Worm (Caenorhabditis elegans) whole organism, early embryonic: ENCODE measurements around the gene sri-62.
"Not testable (repeated sequence)": the region's sequence is repeated elsewhere in the genome, so short reads cannot be mapped to it uniquely, and the experiment has no call there.

ENCODE experiments used
- B0310.2 ChIP-seq: sonication (generic microtip); optimal IDR thresholded peaks from 2 replicates; lab custom pipeline; 2016; ENCODE audit warnings: mild to moderate bottlenecking, missing genetic modification characterization, missing compliant biosample characterization
- F13C5.2 ChIP-seq: sonication (generic microtip); optimal IDR thresholded peaks from 2 replicates; lab custom pipeline; 2017; ENCODE audit warnings: mild to moderate bottlenecking, missing genetic modification characterization, inconsistent platforms, missing compliant biosample characterization
- aly-1 ChIP-seq: sonication (generic microtip); optimal IDR thresholded peaks from 2 replicates; lab custom pipeline; 2016; ENCODE audit warnings: missing genetic modification characterization, missing compliant biosample characterization
- ama-1 ChIP-seq: fragments of 150-350 bp; optimal IDR thresholded peaks from 2 replicates; lab custom pipeline; 2014
- ceh-13 ChIP-seq: fragments of 200-800 bp; sonication (Bioruptor generic); optimal IDR thresholded peaks from 2 replicates; lab custom pipeline; 2018; ENCODE audit warnings: mild to moderate bottlenecking, missing genetic modification characterization, missing compliant biosample characterization
- ceh-36 ChIP-seq: sonication (generic microtip); optimal IDR thresholded peaks from 2 replicates; lab custom pipeline; 2016; ENCODE audit warnings: missing genetic modification characterization, inconsistent platforms, missing compliant biosample characterization
- ets-7 ChIP-seq: sonication (generic microtip); optimal IDR thresholded peaks from 2 replicates; lab custom pipeline; 2016; ENCODE audit warnings: missing genotype, missing genetic modification characterization, missing compliant biosample characterization
- flt-1 ChIP-seq: fragments of 200-800 bp; sonication (Bioruptor generic); IDR thresholded peaks from 2 replicates; pipeline ENCODE4 v1.3.6; 2022; ENCODE audit warnings: missing genetic modification characterization, missing compliant biosample characterization
- hmbx-1 ChIP-seq: sonication (generic microtip); optimal IDR thresholded peaks from 2 replicates; lab custom pipeline; 2016; ENCODE audit warnings: mild to moderate bottlenecking, missing genetic modification characterization, missing compliant biosample characterization
- hmg-4 ChIP-seq: fragments of 200-800 bp; sonication (Bioruptor generic); optimal IDR thresholded peaks from 2 replicates; lab custom pipeline; 2018; ENCODE audit warnings: mild to moderate bottlenecking, missing genetic modification characterization, missing compliant biosample characterization
- hnd-1 ChIP-seq: sonication (generic microtip); optimal IDR thresholded peaks from 2 replicates; lab custom pipeline; 2016; ENCODE audit warnings: missing genetic modification characterization, missing compliant biosample characterization
- pes-1 ChIP-seq: fragments of 200-800 bp; sonication (Bioruptor generic); IDR thresholded peaks from 2 replicates; pipeline ENCODE4 v1.3.6; 2022; ENCODE audit warnings: missing genetic modification reagents, missing genetic modification characterization, missing compliant biosample characterization
- scrt-1 ChIP-seq: fragments of 200-800 bp; sonication (Bioruptor generic); IDR thresholded peaks from 2 replicates; pipeline ENCODE4 v1.3.6; 2022; ENCODE audit warnings: missing genetic modification characterization, missing compliant biosample characterization
- sea-1 ChIP-seq: fragments of 200-800 bp; sonication (Bioruptor generic); conservative IDR thresholded peaks from 2 replicates; pipeline ENCODE4 v1.3.6; 2022; ENCODE audit warnings: missing genetic modification characterization, missing compliant biosample characterization
- tbx-11 ChIP-seq: fragments of 200-800 bp; sonication (Bioruptor generic); IDR thresholded peaks from 2 replicates; pipeline ENCODE4 v1.3.6; 2022; ENCODE audit warnings: missing genetic modification characterization, missing compliant biosample characterization
- tbx-37 ChIP-seq: fragments of 200-800 bp; sonication (Bioruptor generic); conservative IDR thresholded peaks from 2 replicates; pipeline ENCODE4 v1.3.6; 2022; ENCODE audit warnings: missing genetic modification reagents, missing genetic modification characterization, missing compliant biosample characterization
- tra-4 ChIP-seq: sonication (generic microtip); optimal IDR thresholded peaks from 2 replicates; lab custom pipeline; 2017; ENCODE audit warnings: missing genetic modification characterization, missing compliant biosample characterization

The sri-62 gene

DNA sequence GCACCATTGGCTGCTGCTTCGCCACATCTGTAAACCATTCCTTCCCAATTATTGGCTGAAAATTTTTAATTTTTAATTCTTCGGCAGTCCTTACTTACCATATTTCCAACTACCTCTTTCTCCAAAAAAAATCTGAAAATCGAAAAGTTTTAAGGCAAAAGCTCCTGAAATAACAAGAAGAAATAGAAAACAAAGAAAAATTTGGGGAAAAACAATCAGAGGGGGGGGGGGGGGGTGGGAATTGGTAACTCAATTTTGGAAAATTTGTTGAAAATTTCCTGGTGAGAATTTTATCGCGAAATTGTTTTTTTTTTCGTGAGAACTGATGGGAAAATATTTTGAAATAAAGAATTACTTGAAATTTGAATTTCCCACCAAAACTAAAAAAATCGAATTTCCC lies 5.8 kb downstream of the sri-62 start, which contains the start of gene set-11:
TSS of gene set-11 (minus strand) at position 101 of the 400 bp plus-strand sequence.
- TF ChIP-seq ceh-36 (tag; lab: Kevin White, UChicago), result no peak
- no peak for TF ChIP-seq ama-1 (lab: Kevin White, UChicago)
- TF ChIP-seq ceh-13 (GFP tag; lab: Kevin White, UChicago), result no peak

DNA sequence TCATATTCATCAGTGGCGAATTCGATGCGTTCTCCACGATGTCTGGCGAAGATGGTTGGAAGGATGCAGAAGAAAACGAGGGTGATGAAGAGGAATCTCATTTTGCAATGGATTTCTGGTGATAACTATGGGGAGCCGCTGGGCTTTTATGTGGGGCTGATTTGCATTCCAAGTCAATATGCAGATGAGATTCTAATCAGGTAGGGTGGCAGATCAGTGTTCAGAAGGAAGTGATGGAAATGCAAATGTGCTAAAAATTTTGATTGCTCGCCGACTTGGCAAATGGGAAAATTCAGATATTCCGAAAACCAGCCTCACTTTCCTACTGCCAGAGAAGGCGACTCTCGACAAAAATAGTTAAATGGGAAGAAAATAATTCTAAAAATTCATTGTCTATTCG lies 8.2 kb downstream of the sri-62 start, which contains the start of gene nspf-3:
TSS of gene nspf-3 (minus strand) at position 101 of the 400 bp plus-strand sequence.
- TF ChIP-seq hnd-1 (tag; lab: Kevin White, UChicago) (no peak), hmg-4 (GFP tag; lab: Kevin White, UChicago) (no peak), tbx-37 (GFP tag; lab: Robert Waterston, UW) (no peak), F13C5.2 (tag; lab: Kevin White, UChicago) (no peak), pes-1 (GFP tag; lab: Robert Waterston, UW) (no peak), tra-4 (no peak), ets-7 (tag; lab: Kevin White, UChicago) (no peak), aly-1 (tag; lab: Kevin White, UChicago) (no peak), flt-1 (GFP tag; lab: Robert Waterston, UW) (no peak), scrt-1 (no peak)

DNA sequence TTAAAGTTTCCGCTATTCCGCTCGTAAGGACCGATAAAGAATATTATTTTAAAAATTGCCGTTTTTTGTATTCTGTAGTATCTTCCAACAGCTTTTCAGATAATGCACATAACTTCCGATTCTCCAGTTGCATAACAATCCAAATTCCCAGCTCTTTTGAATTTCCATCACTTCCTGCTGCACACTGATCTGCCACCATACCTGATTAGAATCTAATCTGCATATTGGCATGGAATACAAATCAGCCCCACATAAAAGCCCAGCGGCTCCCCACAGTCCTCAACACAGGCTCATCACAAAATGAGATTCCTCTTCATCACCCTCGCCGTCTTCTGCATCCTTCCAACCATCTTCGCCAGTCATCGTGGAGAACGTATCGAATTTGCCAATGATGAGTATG lies 9.7 kb downstream of the sri-62 start, which contains the start of gene nspf-2:
TSS of gene nspf-2 (plus strand) at position 301 of the 400 bp plus-strand sequence.
- TF ChIP-seq scrt-1; hnd-1 (tag; lab: Kevin White, UChicago); tra-4: not testable (repeated sequence)

DNA sequence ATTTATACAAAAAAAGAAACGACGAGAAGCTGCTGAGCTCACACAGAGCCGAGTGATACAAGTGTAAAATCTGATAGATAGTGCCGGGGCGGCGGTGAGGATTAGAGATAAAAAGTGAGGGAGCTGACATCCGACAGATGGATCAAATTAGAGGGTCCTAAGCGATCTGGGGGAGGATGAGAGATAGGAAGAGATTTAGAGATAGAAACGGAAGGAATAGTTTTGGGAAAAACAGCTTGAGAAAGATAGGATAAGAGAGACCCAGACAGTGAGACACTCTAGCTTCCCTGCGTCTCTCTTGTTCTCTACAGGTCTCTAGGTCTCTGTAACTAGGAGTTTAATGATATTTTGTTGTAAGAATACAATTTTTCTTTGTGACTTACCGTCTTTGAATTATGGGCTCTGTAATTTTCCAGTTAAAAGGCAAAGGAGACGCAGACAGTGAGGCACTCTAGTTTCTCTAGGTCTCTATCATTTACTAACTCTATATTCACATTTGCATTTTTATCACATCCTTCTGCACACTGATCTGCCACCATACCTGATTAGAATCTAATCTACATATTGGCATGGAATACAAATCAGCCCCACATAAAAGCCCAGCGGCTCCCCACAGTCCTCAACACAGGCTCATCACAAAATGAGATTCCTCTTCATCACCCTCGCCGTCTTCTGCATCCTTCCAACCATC lies 11.1 kb downstream of the sri-62 start, which contains the start of the genes sup-9 and nspf-1:
TSS of gene sup-9 (minus strand) at position 43 of the 691 bp plus-strand sequence.
TSS of gene nspf-1 (plus strand) at position 641 of the 691 bp plus-strand sequence.
- TF ChIP-seq hmg-4 (GFP tag; lab: Kevin White, UChicago) (no peak), ceh-36 (tag; lab: Kevin White, UChicago) (no peak), ets-7 (tag; lab: Kevin White, UChicago) (no peak), scrt-1 (no peak), tbx-11 (GFP tag; lab: Robert Waterston, UW) (no peak), aly-1 (tag; lab: Kevin White, UChicago) (no peak), pes-1 (GFP tag; lab: Robert Waterston, UW) (no peak), F13C5.2 (tag; lab: Kevin White, UChicago) (no peak), flt-1 (GFP tag; lab: Robert Waterston, UW) (no peak), B0310.2 (no peak), hnd-1 (tag; lab: Kevin White, UChicago) (no peak), sea-1 (GFP tag; lab: Robert Waterston, UW) (no peak), ceh-13 (GFP tag; lab: Kevin White, UChicago) (no peak), ama-1 (lab: Kevin White, UChicago) (no peak), tbx-37 (GFP tag; lab: Robert Waterston, UW) (no peak), tra-4 (no peak), hmbx-1 (tag; lab: Kevin White, UChicago) (no peak)

DNA sequence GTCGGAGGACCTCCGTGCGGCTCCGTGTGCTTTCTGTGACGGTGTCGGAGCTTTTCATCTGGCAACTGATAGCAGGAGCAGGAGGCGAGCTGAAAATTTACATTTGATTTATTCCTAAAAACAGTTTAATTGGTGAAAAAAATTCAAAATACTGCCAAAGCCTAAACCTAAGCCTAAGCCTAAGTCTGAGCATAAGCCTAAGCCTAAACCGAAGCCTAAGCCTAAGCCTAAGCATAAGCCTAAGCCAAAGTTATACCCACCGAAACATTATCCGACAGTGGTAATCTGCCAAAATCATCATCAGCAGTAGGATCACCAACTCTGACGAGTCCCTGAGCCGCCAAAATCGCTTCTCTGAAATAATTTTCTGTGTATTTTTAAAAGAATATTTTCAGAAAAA lies 13.5 kb downstream of the sri-62 start:
- TF ChIP-seq tbx-11 (GFP tag; lab: Robert Waterston, UW) (no peak), ceh-36 (tag; lab: Kevin White, UChicago) (no peak), flt-1 (GFP tag; lab: Robert Waterston, UW) (no peak), sea-1 (GFP tag; lab: Robert Waterston, UW) (no peak), ets-7 (tag; lab: Kevin White, UChicago) (no peak), hnd-1 (tag; lab: Kevin White, UChicago) (no peak)

DNA sequence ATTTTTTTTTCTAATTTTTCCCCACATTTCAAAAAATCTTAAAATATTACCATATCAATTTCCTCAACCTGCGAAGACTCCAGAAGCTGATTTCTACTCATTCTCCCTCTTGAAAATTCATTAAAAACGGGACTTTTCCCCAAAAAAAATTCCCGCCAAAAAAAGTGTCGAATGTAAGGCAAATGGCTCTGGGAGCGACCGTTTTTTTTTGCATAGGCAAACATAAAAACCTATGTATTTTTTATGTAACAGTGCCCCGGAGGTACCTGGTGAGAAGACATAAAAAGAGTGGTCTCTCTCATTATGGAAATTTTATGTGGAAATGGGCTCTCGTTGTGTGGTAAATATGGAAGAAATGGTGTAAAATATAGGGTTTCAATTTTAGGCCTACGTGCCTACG lies 14.1 kb downstream of the sri-62 start, which contains the start of gene ceh-87:
TSS of gene ceh-87 (minus strand) at position 101 of the 400 bp plus-strand sequence.
- TF ChIP-seq ets-7 (tag; lab: Kevin White, UChicago), result no peak
- no peak for TF ChIP-seq F13C5.2 (tag; lab: Kevin White, UChicago)
- no peak for TF ChIP-seq hmbx-1 (tag; lab: Kevin White, UChicago)
- TF ChIP-seq scrt-1, result no peak
- no peak for TF ChIP-seq pes-1 (GFP tag; lab: Robert Waterston, UW)
- TF ChIP-seq ama-1 (lab: Kevin White, UChicago), result no peak
- no peak for TF ChIP-seq ceh-36 (tag; lab: Kevin White, UChicago)
- TF ChIP-seq hnd-1 (tag; lab: Kevin White, UChicago), result no peak
- no peak for TF ChIP-seq hmg-4 (GFP tag; lab: Kevin White, UChicago)
- TF ChIP-seq tra-4, result no peak
- no peak for TF ChIP-seq sea-1 (GFP tag; lab: Robert Waterston, UW)
- no peak for TF ChIP-seq ceh-13 (GFP tag; lab: Kevin White, UChicago)
- no peak for TF ChIP-seq tbx-11 (GFP tag; lab: Robert Waterston, UW)
- TF ChIP-seq flt-1 (GFP tag; lab: Robert Waterston, UW), result no peak
- TF ChIP-seq B0310.2, result no peak
- no peak for TF ChIP-seq aly-1 (tag; lab: Kevin White, UChicago)
- TF ChIP-seq tbx-37 (GFP tag; lab: Robert Waterston, UW), result no peak

DNA sequence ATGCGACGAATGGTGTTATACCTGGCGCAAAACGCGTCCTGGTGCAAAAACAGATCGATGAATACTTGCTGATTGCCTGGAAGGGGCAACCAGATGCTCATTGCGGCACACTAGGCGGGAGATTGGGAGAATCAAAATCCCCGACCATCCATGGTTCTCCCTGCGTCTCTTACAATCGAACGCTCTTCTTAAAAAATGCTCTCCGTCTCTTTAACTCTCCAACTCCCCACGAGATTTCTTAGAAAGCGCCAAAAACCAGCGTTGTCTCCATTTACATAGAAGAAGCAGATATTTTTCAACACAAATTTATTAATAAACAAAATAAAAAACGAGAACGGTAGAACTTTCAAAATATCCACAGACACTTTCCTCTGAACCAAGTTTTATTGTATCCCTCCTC lies 17.2 kb downstream of the sri-62 start, which contains the start of gene F34D6.1:
TSS of gene F34D6.1 (minus strand) at position 101 of the 400 bp plus-strand sequence.
- no peak for TF ChIP-seq hmbx-1 (tag; lab: Kevin White, UChicago)
- no peak for TF ChIP-seq F13C5.2 (tag; lab: Kevin White, UChicago)
- TF ChIP-seq tra-4, result no peak
- no peak for TF ChIP-seq hnd-1 (tag; lab: Kevin White, UChicago)
- no peak for TF ChIP-seq ama-1 (lab: Kevin White, UChicago)
- no peak for TF ChIP-seq aly-1 (tag; lab: Kevin White, UChicago)
- no peak for TF ChIP-seq tbx-37 (GFP tag; lab: Robert Waterston, UW)
- no peak for TF ChIP-seq tbx-11 (GFP tag; lab: Robert Waterston, UW)
- no peak for TF ChIP-seq hmg-4 (GFP tag; lab: Kevin White, UChicago)
